Fruit fly (Drosophila melanogaster) whole organism, adult: ENCODE data around the gene CG2701.

ENCODE experiments used
- CG11617 ChIP-seq: fragments of 200-800 bp; sonication (Bioruptor generic); optimal IDR thresholded peaks from 2 replicates; lab custom pipeline; 2017; ENCODE audit warnings: mild to moderate bottlenecking, missing biosample characterization, missing genetic modification reagents, missing genetic modification characterization
- CG12768 ChIP-seq: fragments of 200-800 bp; sonication (Bioruptor generic); optimal IDR thresholded peaks from 2 replicates; lab custom pipeline; 2017; ENCODE audit warnings: missing biosample characterization, missing genetic modification characterization, mild to moderate bottlenecking, moderate library complexity, missing genetic modification reagents
- CG14711 ChIP-seq: fragments of 200-800 bp; sonication (Bioruptor generic); optimal IDR thresholded peaks from 2 replicates; lab custom pipeline; 2018; ENCODE audit warnings: missing biosample characterization, mild to moderate bottlenecking, missing genetic modification characterization, moderate library complexity
- CG5204 ChIP-seq: fragments of 200-800 bp; sonication (Bioruptor generic); optimal IDR thresholded peaks from 2 replicates; lab custom pipeline; 2016; ENCODE audit warnings: missing biosample characterization, missing genetic modification characterization
- CG7045 ChIP-seq: fragments of 200-800 bp; sonication (Bioruptor generic); optimal IDR thresholded peaks from 2 replicates; lab custom pipeline; 2017; ENCODE audit warnings: missing biosample characterization, mild to moderate bottlenecking, missing genetic modification characterization
- CG7101 ChIP-seq: fragments of 200-800 bp; sonication (Bioruptor generic); optimal IDR thresholded peaks from 2 replicates; lab custom pipeline; 2018; ENCODE audit warnings: missing biosample characterization, mild to moderate bottlenecking, missing genetic modification characterization, moderate library complexity
- Clk ChIP-seq: fragments of 200-800 bp; sonication (Bioruptor generic); optimal IDR thresholded peaks from 2 replicates; lab custom pipeline; 2017; ENCODE audit warnings: missing biosample characterization, missing genetic modification characterization
- Crg-1 ChIP-seq: fragments of 200-800 bp; sonication (Bioruptor generic); optimal IDR thresholded peaks from 2 replicates; lab custom pipeline; 2016; ENCODE audit warnings: missing biosample characterization, missing genetic modification characterization
- Hr96 ChIP-seq: fragments of 200-800 bp; sonication (Bioruptor generic); optimal IDR thresholded peaks from 2 replicates; lab custom pipeline; 2016; ENCODE audit warnings: missing biosample characterization, missing genetic modification characterization
- Mnt ChIP-seq: fragments of 200-800 bp; sonication (Bioruptor generic); optimal IDR thresholded peaks from 2 replicates; lab custom pipeline; 2016; ENCODE audit warnings: missing biosample characterization, mild to moderate bottlenecking, missing genetic modification characterization
- cnc ChIP-seq, 2 experiments: fragments of >200 bp; optimal IDR thresholded peaks; 2 replicates each; lab custom pipeline; 2017
- kay ChIP-seq: fragments of 200-800 bp; sonication (Bioruptor generic); peaks from one replicate; lab custom pipeline; 2016; ENCODE audit warnings: missing biosample characterization, missing genetic modification characterization, borderline replicate concordance
- pad ChIP-seq: fragments of 200-800 bp; sonication (Bioruptor generic); optimal IDR thresholded peaks from 3 replicates; lab custom pipeline; 2017; ENCODE audit warnings: missing biosample characterization, missing genetic modification characterization, mild to moderate bottlenecking, moderate library complexity, missing genetic modification reagents
- tj ChIP-seq: fragments of 200-800 bp; sonication (Bioruptor generic); optimal IDR thresholded peaks from 3 replicates; lab custom pipeline; 2017; ENCODE audit warnings: missing biosample characterization, mild to moderate bottlenecking, missing genetic modification characterization, moderate library complexity

- TF ChIP-seq tj (GFP tag; lab: Kevin White, UChicago) (no peak), Mnt (GFP tag; lab: Kevin White, UChicago) (no peak), CG7101 (tag; lab: Kevin White, UChicago) (no peak), kay (GFP tag; lab: Kevin White, UChicago) (no peak), Hr96 (GFP tag; lab: Kevin White, UChicago) (no peak), cnc (optimal IDR thresholded peaks at IDR 0.05; lab: Kevin White, UChicago) (no peak), CG14711 (tag; lab: Kevin White, UChicago) (no peak), CG7045 (GFP tag; lab: Kevin White, UChicago) (no peak), CG11617 (GFP tag; lab: Kevin White, UChicago) (no peak), Crg-1 (GFP tag; lab: Kevin White, UChicago) (no peak), Clk (GFP tag; lab: Kevin White, UChicago) (no peak), CG5204 (no peak), CG12768 (GFP tag; lab: Kevin White, UChicago) (no peak), pad (GFP tag; lab: Kevin White, UChicago) (no peak)
These were observed 41.1 kb upstream of the CG2701 start for dm6 chrX:2761198-2761597.
